Worm (Caenorhabditis elegans): ENCODE measurements around the gene F09E5.16.

Gene F09E5.16

DNA sequence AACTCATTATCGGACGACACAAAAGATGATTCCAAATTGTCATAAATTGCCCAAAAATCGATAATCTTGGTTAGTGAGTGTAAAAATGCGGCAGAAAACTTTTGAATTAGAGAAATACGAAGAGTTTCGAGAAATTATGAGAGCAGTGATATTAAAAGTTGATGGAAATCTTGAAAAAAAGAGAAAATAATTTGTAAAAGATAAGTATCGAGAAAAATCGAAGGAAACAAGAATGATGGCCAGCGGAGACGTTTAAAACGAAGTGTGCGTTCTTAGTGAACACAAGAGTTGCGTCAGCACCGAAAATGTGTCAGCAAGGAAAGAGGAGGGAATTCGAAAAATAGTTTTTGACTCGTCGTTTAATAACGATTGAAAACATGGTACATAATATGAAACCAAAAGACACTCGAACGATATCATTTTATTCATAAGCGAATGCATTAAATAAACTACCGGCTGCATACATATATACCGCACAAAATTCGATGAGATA is 24.3 kb upstream of the F09E5.16 start, which contains the start of gene ndx-6 (continued):
- peak; percentile 5 for TF ChIP-seq snpc-1.3 (tag; optimal IDR thresholded peaks at IDR 0.05; ENCODE audit: insufficient read depth)
- TF ChIP-seq lin-40 (tag; optimal IDR thresholded peaks at IDR 0.05) = peak; percentile 80
- TF ChIP-seq nhr-27 (tag; optimal IDR thresholded peaks at IDR 0.05) = no peak
- TF ChIP-seq F57A8.1 (GFP tag; optimal IDR thresholded peaks at IDR 0.05) = peak; percentile 14
- peak; percentile 28 for TF ChIP-seq tlf-1 (GFP tag; optimal IDR thresholded peaks at IDR 0.05)
- no peak for TF ChIP-seq F23B12.7 (tag; optimal IDR thresholded peaks at IDR 0.05; ENCODE audit: insufficient read depth)
- 0 out of 2 replicates have a peak, but pooled peaks have one; percentile 33 for TF ChIP-seq attf-3 (GFP tag; conservative IDR thresholded peaks at IDR 0.05)
- TF ChIP-seq snpc-4 (GFP tag; optimal IDR thresholded peaks at IDR 0.05) = no peak
- TF ChIP-seq snpc-4 (tag; optimal IDR thresholded peaks at IDR 0.05) = peak in 3 of 4 experiments; percentile 49 to 64 (median 54)
- peak; percentile 77; the same call in 1 of the 2 replicates for TF ChIP-seq nfyb-1 (GFP tag; IDR thresholded peaks at IDR 0.05)
- TF ChIP-seq rpc-1 (optimal IDR thresholded peaks at IDR 0.05) = no peak
- no peak for TF ChIP-seq rpc-1 (tag; optimal IDR thresholded peaks at IDR 0.05)
- TF ChIP-seq K11D2.4 (GFP tag; IDR thresholded peaks at IDR 0.05) = peak; percentile 61; the same call in 1 of the 2 replicates
- TF ChIP-seq bed-1 (GFP tag; IDR thresholded peaks at IDR 0.05) = no peak
- TF ChIP-seq ztf-18 (tag; optimal IDR thresholded peaks at IDR 0.05) = peak; percentile 95
- TF ChIP-seq attf-5 (GFP tag; optimal IDR thresholded peaks at IDR 0.05) = peak; percentile 77
- TF ChIP-seq F33H1.4 (GFP tag; IDR thresholded peaks at IDR 0.05) = peak; percentile 58
- TF ChIP-seq pha-4 (tag; optimal IDR thresholded peaks at IDR 0.05) = peak; percentile 50
- 0 out of 2 replicates have a peak, but pooled peaks have one; percentile 55 for TF ChIP-seq B0336.3 (GFP tag; IDR thresholded peaks at IDR 0.05)
- TF ChIP-seq madf-6 (GFP tag; IDR thresholded peaks at IDR 0.05) = peak; percentile 73
- peak; percentile 26 for TF ChIP-seq xnd-1 (tag; optimal IDR thresholded peaks at IDR 0.05)
- no peak for TF ChIP-seq let-526 (GFP tag; IDR thresholded peaks at IDR 0.05)
- TF ChIP-seq mcd-1 (GFP tag; IDR thresholded peaks at IDR 0.05) = peak; percentile 79
- peak; percentile 38 for TF ChIP-seq athp-1 (tag; optimal IDR thresholded peaks at IDR 0.05)
- TF ChIP-seq nfya-2 (GFP tag; IDR thresholded peaks at IDR 0.05) = no peak
- peak; percentile 46 for TF ChIP-seq lsl-1 (GFP tag; optimal IDR thresholded peaks at IDR 0.05)
- 0 out of 2 replicates have a peak, but pooled peaks have one; percentile 51 for TF ChIP-seq Y95B8A.8 (GFP tag; IDR thresholded peaks at IDR 0.05)
- TF ChIP-seq lin-54 (GFP tag; optimal IDR thresholded peaks at IDR 0.05) = peak; percentile 98

DNA sequence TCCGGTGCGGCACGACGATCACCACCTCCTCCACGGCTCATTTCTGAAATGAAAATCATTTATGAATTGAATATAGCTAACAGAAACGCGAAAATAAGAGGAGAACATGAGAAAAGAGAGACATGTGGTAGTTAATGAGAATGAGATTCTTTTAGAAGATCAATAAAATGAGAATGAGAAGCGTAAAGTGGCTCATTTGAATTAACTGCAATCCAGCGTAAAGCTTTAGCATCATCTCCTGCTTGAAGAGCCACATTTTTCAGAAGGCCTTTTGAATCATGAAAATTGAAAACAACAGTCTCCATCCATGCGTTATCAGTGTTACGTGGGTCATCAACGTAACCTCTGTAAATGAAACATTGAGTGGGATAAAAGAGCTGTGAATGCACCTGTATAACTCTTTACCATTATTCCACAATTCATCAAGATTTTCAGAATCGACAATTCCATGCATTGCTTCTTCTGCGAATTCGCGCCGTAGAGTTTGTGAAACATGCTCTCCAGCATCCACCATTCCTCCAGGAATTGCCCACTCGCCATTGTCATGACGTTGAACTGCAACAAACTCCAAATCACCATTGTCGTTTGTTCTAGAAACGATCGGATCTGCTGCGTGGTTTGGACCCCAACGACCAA is 23.4 kb upstream of the F09E5.16 start, which contains the start of gene rsp-4:
rsp-4 (minus strand) TSS at position 51 of the 636 bp plus-strand sequence.
- TF ChIP-seq B0035.1 (tag; optimal IDR thresholded peaks at IDR 0.05) (no peak), Y56A3A.18 (GFP tag; IDR thresholded peaks at IDR 0.05) (no peak), nfyb-1 (GFP tag; IDR thresholded peaks at IDR 0.05) (0 out of 2 replicates have a peak, but pooled peaks have one; percentile 36)

DNA sequence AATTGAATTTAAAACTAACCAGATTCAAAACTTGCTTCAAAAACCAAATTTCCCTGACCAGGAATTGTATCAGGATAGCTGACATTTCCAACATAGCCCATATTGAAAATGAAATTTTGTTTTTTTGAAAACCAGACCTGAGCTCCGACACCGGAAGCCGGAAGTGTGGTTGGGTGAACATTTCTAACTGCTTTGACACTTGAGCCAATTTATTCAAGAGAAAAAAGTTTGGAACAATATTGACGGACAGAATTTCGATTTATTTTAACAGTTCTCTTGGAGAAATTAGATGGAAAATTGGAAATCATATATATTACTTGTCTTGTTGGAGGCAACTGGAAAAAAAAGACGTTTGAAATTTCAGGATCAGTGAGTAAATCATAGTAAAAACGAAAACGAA is 21.7 kb upstream of the F09E5.16 start, which contains the start of gene ccpp-6:
ccpp-6 (minus strand) TSS at position 101 of the 400 bp plus-strand sequence.
- TF ChIP-seq F33H1.4 (GFP tag; IDR thresholded peaks at IDR 0.05) (no peak), snpc-4 (GFP tag; optimal IDR thresholded peaks at IDR 0.05) (no peak), snpc-4 (tag; optimal IDR thresholded peaks at IDR 0.05) (no peak), lir-1 (GFP tag; conservative IDR thresholded peaks at IDR 0.05) (no peak), D2030.7 (GFP tag; IDR thresholded peaks at IDR 0.05) (no peak), gei-17 (GFP tag; optimal IDR thresholded peaks at IDR 0.05) (no peak), nhr-120 (GFP tag; IDR thresholded peaks at IDR 0.05) (no peak), unc-62 (GFP tag; optimal IDR thresholded peaks at IDR 0.05) (no peak), nhr-179 (tag; optimal IDR thresholded peaks at IDR 0.05) (no peak), dox-1 (GFP tag; IDR thresholded peaks at IDR 0.05) (no peak), B0019.2 (GFP tag; conservative IDR thresholded peaks at IDR 0.05) (no peak), ztf-25 (GFP tag; IDR thresholded peaks at IDR 0.05) (no peak), dpff-1 (tag; optimal IDR thresholded peaks at IDR 0.05) (no peak), nhr-27 (tag; optimal IDR thresholded peaks at IDR 0.05) (no peak), mcd-1 (GFP tag; IDR thresholded peaks at IDR 0.05) (no peak), snpc-1.3 (tag; optimal IDR thresholded peaks at IDR 0.05; ENCODE audit: insufficient read depth) (no peak), nfyb-1 (GFP tag; IDR thresholded peaks at IDR 0.05) (no peak), Y53G8AR.9 (GFP tag; conservative IDR thresholded peaks at IDR 0.05) (0 out of 2 replicates have a peak, but pooled peaks have one; percentile 11), aptf-3 (GFP tag; IDR thresholded peaks at IDR 0.05) (no peak), egrh-3 (GFP tag; IDR thresholded peaks at IDR 0.05) (no peak), C06A6.2 (GFP tag; conservative IDR thresholded peaks at IDR 0.05) (no peak), tbp1 (GFP tag; optimal IDR thresholded peaks at IDR 0.05) (no peak)
